Fruit fly (Drosophila melanogaster) whole organism, embryonic: ENCODE measurements around the gene Acp36DE.

Source experiments
- ATbp ChIP-seq: fragments of 200-800 bp; sonication (Bioruptor generic); optimal IDR thresholded peaks from 2 replicates; lab custom pipeline; 2017; ENCODE audit warnings: missing biosample characterization, mild to moderate bottlenecking, missing genetic modification characterization, missing genetic modification reagents
- Aef1 ChIP-seq: fragments of 200-800 bp; sonication (Bioruptor generic); IDR thresholded peaks from 3 replicates; pipeline ENCODE4 v1.3.6; 2022; ENCODE audit warnings: missing biosample characterization, missing genetic modification characterization
- Bdp1 ChIP-seq: fragments of 200-800 bp; sonication (Bioruptor generic); optimal IDR thresholded peaks from 3 replicates; lab custom pipeline; 2016; ENCODE audit warnings: missing biosample characterization, missing genetic modification characterization
- CG10654 ChIP-seq: fragments of 200-800 bp; sonication (Bioruptor generic); optimal IDR thresholded peaks from 2 replicates; lab custom pipeline; 2016; ENCODE audit warnings: missing biosample characterization, missing genetic modification characterization
- CG11093 ChIP-seq: fragments of 200-800 bp; sonication (Bioruptor generic); IDR thresholded peaks from 3 replicates; pipeline ENCODE4 v1.3.6; 2022; ENCODE audit warnings: missing biosample characterization, missing genetic modification characterization
- CG12299 ChIP-seq: fragments of 200-800 bp; sonication (Bioruptor generic); optimal IDR thresholded peaks from 2 replicates; lab custom pipeline; 2018; ENCODE audit warnings: missing biosample characterization, mild to moderate bottlenecking, missing genetic modification characterization
- CG1647 ChIP-seq: fragments of 200-800 bp; sonication (Bioruptor generic); optimal IDR thresholded peaks from 3 replicates; lab custom pipeline; 2016; ENCODE audit warnings: missing biosample characterization, missing genetic modification characterization
- CG17359 ChIP-seq: fragments of 200-800 bp; sonication (Bioruptor generic); optimal IDR thresholded peaks from 3 replicates; lab custom pipeline; 2018; ENCODE audit warnings: missing biosample characterization, mild to moderate bottlenecking, missing genetic modification characterization, moderate library complexity
- CG17361 ChIP-seq: fragments of 200-800 bp; sonication (Bioruptor generic); IDR thresholded peaks from 3 replicates; pipeline ENCODE4 v1.3.6; 2022; ENCODE audit warnings: missing biosample characterization, missing genetic modification characterization
- CG18599 ChIP-seq: fragments of 200-800 bp; sonication (Bioruptor generic); optimal IDR thresholded peaks from 3 replicates; lab custom pipeline; 2017; ENCODE audit warnings: missing biosample characterization, missing genetic modification characterization, mild to moderate bottlenecking, moderate library complexity, missing genetic modification reagents
- CG33213 ChIP-seq: fragments of 200-800 bp; sonication (Bioruptor generic); optimal IDR thresholded peaks from 3 replicates; lab custom pipeline; 2016; ENCODE audit warnings: missing biosample characterization, missing genetic modification characterization
- CG3838 ChIP-seq: fragments of 200-800 bp; sonication (Bioruptor generic); optimal IDR thresholded peaks from 3 replicates; lab custom pipeline; 2016; ENCODE audit warnings: missing biosample characterization, missing genetic modification characterization
- CG6254 ChIP-seq: fragments of 200-800 bp; sonication (Bioruptor generic); optimal IDR thresholded peaks from 3 replicates; lab custom pipeline; 2017; ENCODE audit warnings: mild to moderate bottlenecking, missing biosample characterization, missing genetic modification reagents, missing genetic modification characterization
- D ChIP-seq, 2 experiments: fragments of 200-800 bp in 1 of 2; fragments of >200 bp in 1 of 2; sonication (Bioruptor generic) in 1 of 2; optimal IDR thresholded peaks; 2 replicates in 1 of 2; 3 replicates in 1 of 2; lab custom pipeline; 2017; ENCODE audit warnings: mild to moderate bottlenecking in 1 of 2, missing biosample characterization in 1 of 2, missing genetic modification characterization in 1 of 2, missing genetic modification reagents in 1 of 2
- Ets65A ChIP-seq: fragments of 200-800 bp; sonication (Bioruptor generic); peaks from one replicate; lab custom pipeline; 2016; ENCODE audit warnings: missing biosample characterization, missing genetic modification characterization
- Fer2 ChIP-seq: fragments of 200-800 bp; sonication (Bioruptor generic); optimal IDR thresholded peaks from 2 replicates; lab custom pipeline; 2018; ENCODE audit warnings: missing biosample characterization, mild to moderate bottlenecking, missing genetic modification characterization, moderate library complexity
- HHEX ChIP-seq: fragments of 200-800 bp; sonication (Bioruptor generic); optimal IDR thresholded peaks from 3 replicates; lab custom pipeline; 2017; ENCODE audit warnings: missing biosample characterization, mild to moderate bottlenecking, missing genetic modification characterization, missing genetic modification reagents
- MBD-R2 ChIP-seq: fragments of 200-800 bp; sonication (Bioruptor generic); IDR thresholded peaks from 2 replicates; pipeline ENCODE4 v1.3.6; 2022; ENCODE audit warnings: missing biosample characterization, missing genetic modification characterization
- MTF-1 ChIP-seq: fragments of 200-800 bp; sonication (Bioruptor generic); optimal IDR thresholded peaks from 2 replicates; lab custom pipeline; 2018; ENCODE audit warnings: missing biosample characterization, mild to moderate bottlenecking, missing genetic modification characterization, borderline replicate concordance
- Mad ChIP-seq: fragments of 200-800 bp; sonication (Bioruptor generic); optimal IDR thresholded peaks from 2 replicates; lab custom pipeline; 2016; ENCODE audit warnings: missing biosample characterization, missing genetic modification characterization
- Oaz ChIP-seq: fragments of 200-800 bp; sonication (Bioruptor generic); IDR thresholded peaks from 2 replicates; pipeline ENCODE4 v1.3.6; 2022; ENCODE audit warnings: missing biosample characterization, missing genetic modification characterization
- Rx ChIP-seq: fragments of 200-800 bp; sonication (Bioruptor generic); IDR thresholded peaks from 2 replicates; pipeline ENCODE4 v1.3.6; 2022; ENCODE audit warnings: missing biosample characterization, missing genetic modification characterization
- Sox100B ChIP-seq: fragments of 200-800 bp; sonication (Bioruptor generic); optimal IDR thresholded peaks from 3 replicates; lab custom pipeline; 2018; ENCODE audit warnings: missing biosample characterization, mild to moderate bottlenecking, missing genetic modification characterization
- Sox102F ChIP-seq: fragments of 200-800 bp; sonication (Bioruptor generic); optimal IDR thresholded peaks from 2 replicates; lab custom pipeline; 2018; ENCODE audit warnings: missing biosample characterization, mild to moderate bottlenecking, missing genetic modification characterization, moderate library complexity
- Sry-δ ChIP-seq: fragments of 200-800 bp; sonication (Bioruptor generic); optimal IDR thresholded peaks from 2 replicates; lab custom pipeline; 2016; ENCODE audit warnings: missing biosample characterization, missing genetic modification characterization
- Ssrp ChIP-seq: fragments of 200-800 bp; sonication (Bioruptor generic); optimal IDR thresholded peaks from 2 replicates; lab custom pipeline; 2018; ENCODE audit warnings: missing biosample characterization, mild to moderate bottlenecking, missing genetic modification characterization, moderate library complexity
- abd-A ChIP-seq: fragments of 200-800 bp; sonication (Bioruptor generic); optimal IDR thresholded peaks from 3 replicates; lab custom pipeline; 2019; ENCODE audit warnings: missing biosample characterization, mild to moderate bottlenecking, missing genetic modification characterization, moderate library complexity
- aop ChIP-seq: fragments of 200-800 bp; sonication (Bioruptor generic); IDR thresholded peaks from 2 replicates; pipeline ENCODE4 v1.3.6; 2022; ENCODE audit warnings: missing biosample characterization, missing genetic modification characterization
- ap ChIP-seq: fragments of 200-800 bp; sonication (Bioruptor generic); IDR thresholded peaks from 2 replicates; pipeline ENCODE4 v1.3.6; 2022; ENCODE audit warnings: missing biosample characterization, missing genetic modification characterization
- bab2 ChIP-seq: fragments of 200-800 bp; sonication (Bioruptor generic); optimal IDR thresholded peaks from 2 replicates; lab custom pipeline; 2016; ENCODE audit warnings: missing biosample characterization, missing genetic modification characterization
- cato ChIP-seq: fragments of 200-800 bp; sonication (Bioruptor generic); optimal IDR thresholded peaks from 2 replicates; lab custom pipeline; 2016; ENCODE audit warnings: missing biosample characterization, missing genetic modification characterization, borderline replicate concordance
- ci ChIP-seq: fragments of 200-800 bp; sonication (Bioruptor generic); IDR thresholded peaks from 3 replicates; pipeline ENCODE4 v1.3.6; 2022; ENCODE audit warnings: missing biosample characterization, missing genetic modification characterization
- crc ChIP-seq: fragments of 200-800 bp; sonication (Bioruptor generic); optimal IDR thresholded peaks from 2 replicates; lab custom pipeline; 2016; ENCODE audit warnings: missing biosample characterization, missing genetic modification characterization
- dm ChIP-seq: fragments of 200-800 bp; sonication (Bioruptor generic); optimal IDR thresholded peaks from 3 replicates; lab custom pipeline; 2016; ENCODE audit warnings: missing biosample characterization, missing genetic modification characterization
- fd96Cb ChIP-seq: fragments of 200-800 bp; sonication (Bioruptor generic); optimal IDR thresholded peaks from 2 replicates; lab custom pipeline; 2018; ENCODE audit warnings: missing biosample characterization, mild to moderate bottlenecking, missing genetic modification characterization, moderate library complexity
- grau ChIP-seq: fragments of 200-800 bp; optimal IDR thresholded peaks from 3 replicates; lab custom pipeline; 2019; ENCODE audit warnings: missing biosample characterization, mild to moderate bottlenecking, missing genetic modification characterization, moderate library complexity
- grn ChIP-seq: fragments of 200-800 bp; sonication (Bioruptor generic); optimal IDR thresholded peaks from 3 replicates; lab custom pipeline; 2017; ENCODE audit warnings: missing biosample characterization, missing genetic modification characterization
- jumu ChIP-seq: fragments of 200-800 bp; sonication (Bioruptor generic); optimal IDR thresholded peaks from 3 replicates; lab custom pipeline; 2016; ENCODE audit warnings: missing biosample characterization, missing genetic modification characterization
- klu ChIP-seq: fragments of 200-800 bp; sonication (Bioruptor generic); IDR thresholded peaks from 2 replicates; pipeline ENCODE4 v1.3.6; 2022; ENCODE audit warnings: missing biosample characterization, missing genetic modification characterization
- lmd ChIP-seq: fragments of 200-800 bp; sonication (Bioruptor generic); IDR thresholded peaks from 2 replicates; pipeline ENCODE4 v1.3.6; 2022; ENCODE audit warnings: missing biosample characterization, missing genetic modification characterization
- mam ChIP-seq: fragments of 200-800 bp; sonication (Bioruptor generic); optimal IDR thresholded peaks from 3 replicates; lab custom pipeline; 2016; ENCODE audit warnings: missing biosample characterization, missing genetic modification characterization
- mirr ChIP-seq: fragments of 200-800 bp; sonication (Bioruptor generic); optimal IDR thresholded peaks from 3 replicates; lab custom pipeline; 2018; ENCODE audit warnings: missing biosample characterization, mild to moderate bottlenecking, missing genetic modification characterization
- odd ChIP-seq: fragments of 200-800 bp; sonication (Bioruptor generic); optimal IDR thresholded peaks from 2 replicates; lab custom pipeline; 2017; ENCODE audit warnings: missing biosample characterization, mild to moderate bottlenecking, missing genetic modification characterization
- otp ChIP-seq: fragments of 200-800 bp; sonication (Bioruptor generic); IDR thresholded peaks from 3 replicates; pipeline ENCODE4, ENCODE4 v1.3.6; 2022; ENCODE audit warnings: missing biosample characterization, missing genetic modification characterization
- pan ChIP-seq, 4 experiments: fragments of >200 bp in 3 of 4; fragments of 200-800 bp in 1 of 4; sonication (Bioruptor generic) in 1 of 4; optimal IDR thresholded peaks in 3 of 4; IDR thresholded peaks in 1 of 4; 2 replicates each; pipeline versions ENCODE4 v1.3.6 to Lab custom; 2017 to 2022; ENCODE audit warnings: missing biosample characterization in 2 of 4, missing genetic modification characterization in 2 of 4, mixed read lengths in 1 of 4
- sr ChIP-seq: fragments of 200-800 bp; sonication (Bioruptor generic); IDR thresholded peaks from 3 replicates; pipeline ENCODE4 v1.3.6; 2022; ENCODE audit warnings: missing biosample characterization, missing genetic modification characterization
- tgo ChIP-seq: fragments of 200-800 bp; sonication (Bioruptor generic); IDR thresholded peaks from 3 replicates; pipeline ENCODE4 v1.3.6; 2022; ENCODE audit warnings: missing biosample characterization, missing genetic modification characterization
- ttk ChIP-seq: fragments of 200-800 bp; sonication (Bioruptor generic); IDR thresholded peaks from 2 replicates; pipeline ENCODE4 v2.1.2; 2022; ENCODE audit warnings: missing biosample characterization, missing genetic modification characterization
- unpg ChIP-seq: fragments of 200-800 bp; sonication (Bioruptor generic); optimal IDR thresholded peaks from 3 replicates; lab custom pipeline; 2018; ENCODE audit warnings: missing biosample characterization, mild to moderate bottlenecking, missing genetic modification characterization, moderate library complexity
- zf30C ChIP-seq: fragments of 200-800 bp; sonication (Bioruptor generic); optimal IDR thresholded peaks from 3 replicates; lab custom pipeline; 2018; ENCODE audit warnings: missing biosample characterization, mild to moderate bottlenecking, missing genetic modification characterization

The Acp36DE gene

dm6 chr2L:18328737-18329136, 30.1 kb downstream of the Acp36DE start (continued):
- peak; percentile 25; the same call in 1 of the 2 replicates for TF ChIP-seq klu
- no peak for TF ChIP-seq Ets65A
- TF ChIP-seq ttk (GFP tag; lab: Robert Waterston, UW): peak; percentile 40; the same call in 1 of the 2 replicates
- no peak for TF ChIP-seq D (optimal IDR thresholded peaks at IDR 0.05; lab: Kevin White, UChicago)
- TF ChIP-seq D (GFP tag; optimal IDR thresholded peaks at IDR 0.05; lab: Kevin White, UChicago): peak; percentile 29
- peak; percentile 50; the same call in 1 of the 2 replicates for TF ChIP-seq Rx (GFP tag; lab: Robert Waterston, UW)
- TF ChIP-seq unpg (GFP tag; lab: Kevin White, UChicago): peak; percentile 60
- no peak for TF ChIP-seq CG33213 (GFP tag; lab: Kevin White, UChicago)
- peak; percentile 60; the same call in 1 of the 2 replicates for TF ChIP-seq lmd (GFP tag; lab: Robert Waterston, UW)
- TF ChIP-seq CG17361: peak; percentile 32; the same call in 1 of the 3 replicates
- peak; percentile 49 for TF ChIP-seq mam
- peak; percentile 18 for TF ChIP-seq jumu (GFP tag; lab: Kevin White, UChicago)
- no peak for TF ChIP-seq cato (GFP tag; lab: Kevin White, UChicago)
- no peak for TF ChIP-seq dm (GFP tag; lab: Kevin White, UChicago)
- no peak for TF ChIP-seq abd-A (tag; lab: Kevin White, UChicago)
- TF ChIP-seq CG3838 (GFP tag; lab: Kevin White, UChicago): no peak
- peak; percentile 79; the same call in 2 of the 3 replicates for TF ChIP-seq ci (GFP tag; lab: Robert Waterston, UW)
- peak; percentile 11 for TF ChIP-seq fd96Cb (tag; lab: Kevin White, UChicago)
- TF ChIP-seq sr (GFP tag; lab: Robert Waterston, UW): peak; percentile 29; the same call in 1 of the 3 replicates
- peak; percentile 68 for TF ChIP-seq CG17359 (tag; lab: Kevin White, UChicago)
- TF ChIP-seq crc: no peak
- TF ChIP-seq CG6254 (GFP tag; lab: Kevin White, UChicago): peak; percentile 48
- no peak for TF ChIP-seq CG10654 (GFP tag; lab: Kevin White, UChicago)
- TF ChIP-seq odd (GFP tag; lab: Kevin White, UChicago): no peak
- TF ChIP-seq aop: no peak
- peak; percentile 23; the same call in 1 of the 2 replicates for TF ChIP-seq MBD-R2 (GFP tag; lab: Robert Waterston, UW)
- peak; percentile 77 for TF ChIP-seq Sox102F
- TF ChIP-seq tgo (GFP tag; lab: Robert Waterston, UW): peak; percentile 62
- peak; percentile 54; the same call in 1 of the 3 replicates for TF ChIP-seq Aef1
- TF ChIP-seq MTF-1 (GFP tag; lab: Kevin White, UChicago): no peak
- no peak for TF ChIP-seq Sox100B (GFP tag; lab: Kevin White, UChicago)
- TF ChIP-seq pan (optimal IDR thresholded peaks at IDR 0.05; lab: Kevin White, UChicago): no peak
- peak in 1 of 2 experiments; percentile 71 for TF ChIP-seq pan (GFP tag; optimal IDR thresholded peaks at IDR 0.05 in 1 of 2, IDR thresholded peaks at IDR 0.05 in 1 of 2)
- TF ChIP-seq ATbp (GFP tag; lab: Kevin White, UChicago): peak; percentile 67
- TF ChIP-seq grau (tag; lab: Kevin White, UChicago): peak; percentile 40
- TF ChIP-seq CG11093 (GFP tag; lab: Robert Waterston, UW): 0 out of 3 replicates have a peak, but pooled peaks have one; percentile 41
- TF ChIP-seq CG1647: no peak
- no peak for TF ChIP-seq mirr (GFP tag; lab: Kevin White, UChicago)
- no peak for TF ChIP-seq otp (GFP tag; lab: Robert Waterston, UW)
- TF ChIP-seq Mad (GFP tag; lab: Kevin White, UChicago): no peak
- no peak for TF ChIP-seq Ssrp (tag; lab: Kevin White, UChicago)
- no peak for TF ChIP-seq Bdp1 (GFP tag; lab: Kevin White, UChicago)
- TF ChIP-seq CG18599 (GFP tag; lab: Kevin White, UChicago): peak; percentile 48
- no peak for TF ChIP-seq Sry-δ
- no peak for TF ChIP-seq Fer2 (tag; lab: Kevin White, UChicago)
- TF ChIP-seq ap (GFP tag; lab: Robert Waterston, UW): peak; percentile 46; the same call in 1 of the 2 replicates
- TF ChIP-seq grn (GFP tag; lab: Kevin White, UChicago): no peak
- TF ChIP-seq HHEX: peak; percentile 6
- no peak for TF ChIP-seq zf30C (GFP tag; lab: Kevin White, UChicago)
- no peak for TF ChIP-seq CG12299 (tag; lab: Kevin White, UChicago)
- peak; percentile 36 for TF ChIP-seq bab2 (GFP tag; lab: Kevin White, UChicago)
- TF ChIP-seq Oaz: no peak
